Worm (Caenorhabditis elegans) whole organism, early embryonic: ENCODE measurements around the gene C16E9.2.

Experiments
- B0310.2 ChIP-seq: sonication (generic microtip); optimal IDR thresholded peaks from 2 replicates; lab custom pipeline; 2016; ENCODE audit warnings: mild to moderate bottlenecking, missing genetic modification characterization, missing compliant biosample characterization
- F13C5.2 ChIP-seq: sonication (generic microtip); optimal IDR thresholded peaks from 2 replicates; lab custom pipeline; 2017; ENCODE audit warnings: mild to moderate bottlenecking, missing genetic modification characterization, inconsistent platforms, missing compliant biosample characterization
- aly-1 ChIP-seq: sonication (generic microtip); optimal IDR thresholded peaks from 2 replicates; lab custom pipeline; 2016; ENCODE audit warnings: missing genetic modification characterization, missing compliant biosample characterization
- ama-1 ChIP-seq: fragments of 150-350 bp; optimal IDR thresholded peaks from 2 replicates; lab custom pipeline; 2014
- ceh-13 ChIP-seq: fragments of 200-800 bp; sonication (Bioruptor generic); optimal IDR thresholded peaks from 2 replicates; lab custom pipeline; 2018; ENCODE audit warnings: mild to moderate bottlenecking, missing genetic modification characterization, missing compliant biosample characterization
- ceh-36 ChIP-seq: sonication (generic microtip); optimal IDR thresholded peaks from 2 replicates; lab custom pipeline; 2016; ENCODE audit warnings: missing genetic modification characterization, inconsistent platforms, missing compliant biosample characterization
- ets-7 ChIP-seq: sonication (generic microtip); optimal IDR thresholded peaks from 2 replicates; lab custom pipeline; 2016; ENCODE audit warnings: missing genotype, missing genetic modification characterization, missing compliant biosample characterization
- flt-1 ChIP-seq: fragments of 200-800 bp; sonication (Bioruptor generic); IDR thresholded peaks from 2 replicates; pipeline ENCODE4 v1.3.6; 2022; ENCODE audit warnings: missing genetic modification characterization, missing compliant biosample characterization
- hmbx-1 ChIP-seq: sonication (generic microtip); optimal IDR thresholded peaks from 2 replicates; lab custom pipeline; 2016; ENCODE audit warnings: mild to moderate bottlenecking, missing genetic modification characterization, missing compliant biosample characterization
- hmg-4 ChIP-seq: fragments of 200-800 bp; sonication (Bioruptor generic); optimal IDR thresholded peaks from 2 replicates; lab custom pipeline; 2018; ENCODE audit warnings: mild to moderate bottlenecking, missing genetic modification characterization, missing compliant biosample characterization
- hnd-1 ChIP-seq: sonication (generic microtip); optimal IDR thresholded peaks from 2 replicates; lab custom pipeline; 2016; ENCODE audit warnings: missing genetic modification characterization, missing compliant biosample characterization
- pes-1 ChIP-seq: fragments of 200-800 bp; sonication (Bioruptor generic); IDR thresholded peaks from 2 replicates; pipeline ENCODE4 v1.3.6; 2022; ENCODE audit warnings: missing genetic modification reagents, missing genetic modification characterization, missing compliant biosample characterization
- scrt-1 ChIP-seq: fragments of 200-800 bp; sonication (Bioruptor generic); IDR thresholded peaks from 2 replicates; pipeline ENCODE4 v1.3.6; 2022; ENCODE audit warnings: missing genetic modification characterization, missing compliant biosample characterization
- sea-1 ChIP-seq: fragments of 200-800 bp; sonication (Bioruptor generic); conservative IDR thresholded peaks from 2 replicates; pipeline ENCODE4 v1.3.6; 2022; ENCODE audit warnings: missing genetic modification characterization, missing compliant biosample characterization
- tbx-11 ChIP-seq: fragments of 200-800 bp; sonication (Bioruptor generic); IDR thresholded peaks from 2 replicates; pipeline ENCODE4 v1.3.6; 2022; ENCODE audit warnings: missing genetic modification characterization, missing compliant biosample characterization
- tbx-37 ChIP-seq: fragments of 200-800 bp; sonication (Bioruptor generic); conservative IDR thresholded peaks from 2 replicates; pipeline ENCODE4 v1.3.6; 2022; ENCODE audit warnings: missing genetic modification reagents, missing genetic modification characterization, missing compliant biosample characterization
- tra-4 ChIP-seq: sonication (generic microtip); optimal IDR thresholded peaks from 2 replicates; lab custom pipeline; 2017; ENCODE audit warnings: missing genetic modification characterization, missing compliant biosample characterization

Gene C16E9.2

ce11 chrX:6902958-6903357 lies 32.6 kb upstream of the C16E9.2 start:
- TF ChIP-seq tbx-37 (GFP tag; lab: Robert Waterston, UW) = peak; percentile 80
- peak; percentile 83 for TF ChIP-seq tbx-11 (GFP tag; lab: Robert Waterston, UW)
- peak; percentile 86 for TF ChIP-seq pes-1 (GFP tag; lab: Robert Waterston, UW)
- TF ChIP-seq B0310.2 (tag; lab: Kevin White, UChicago) = no peak
- TF ChIP-seq aly-1 (tag; lab: Kevin White, UChicago) = peak; percentile 76
- peak; percentile 71 for TF ChIP-seq flt-1 (GFP tag; lab: Robert Waterston, UW)
- peak; percentile 67 for TF ChIP-seq hnd-1 (tag; lab: Kevin White, UChicago)
- peak; percentile 49 for TF ChIP-seq ceh-36 (tag; lab: Kevin White, UChicago)
- peak; percentile 84; the same call in 1 of the 2 replicates for TF ChIP-seq scrt-1 (GFP tag; lab: Robert Waterston, UW)
- TF ChIP-seq ceh-13 (GFP tag; lab: Kevin White, UChicago) = peak; percentile 54
- no peak for TF ChIP-seq tra-4 (tag; lab: Kevin White, UChicago)
- peak; percentile 5 for TF ChIP-seq ets-7 (tag; lab: Kevin White, UChicago)
- peak; percentile 61 for TF ChIP-seq F13C5.2
- no peak for TF ChIP-seq ama-1
- TF ChIP-seq sea-1 (GFP tag; lab: Robert Waterston, UW) = peak; percentile 76; the same call in 1 of the 2 replicates
- TF ChIP-seq hmg-4 (GFP tag; lab: Kevin White, UChicago) = peak; percentile 76
- TF ChIP-seq hmbx-1 (tag; lab: Kevin White, UChicago) = no peak

DNA sequence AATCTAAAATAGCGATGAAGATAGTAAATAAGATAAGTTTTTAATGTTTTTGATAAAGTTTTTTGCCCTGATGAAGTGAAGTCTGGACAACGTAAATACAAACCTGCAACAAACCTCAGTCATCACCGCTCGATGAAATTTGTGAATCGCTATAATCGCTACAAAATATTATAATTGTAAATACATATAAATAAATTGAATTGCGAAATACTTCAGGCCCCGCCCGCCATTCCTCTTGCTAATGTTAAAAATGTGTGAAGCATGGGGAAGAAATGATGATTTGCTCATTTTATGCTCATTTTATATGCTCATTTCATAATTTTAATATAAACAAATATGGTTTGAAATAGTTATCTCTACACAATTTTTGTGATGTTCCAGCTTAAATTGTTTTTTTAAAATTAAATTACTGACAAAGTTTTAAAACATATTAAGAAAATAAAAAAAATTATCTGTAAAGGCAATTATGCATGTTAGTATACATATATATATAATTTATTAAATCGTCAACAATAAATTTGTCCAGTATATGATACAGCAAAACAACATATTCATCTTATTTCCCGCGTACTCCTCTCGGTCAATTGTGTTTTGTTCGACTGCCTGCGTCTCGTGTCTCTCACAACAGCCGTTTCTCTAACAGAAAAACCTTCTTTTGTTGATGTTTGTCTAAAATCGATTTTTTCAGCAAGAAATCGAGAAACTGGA lies 31.3 kb upstream of the C16E9.2 start, which contains the start of gene sid-5:
Gene sid-5 (plus strand): TSS at position 658 of the 708 bp plus-strand sequence.
- TF ChIP-seq flt-1 (GFP tag; lab: Robert Waterston, UW) = no peak
- TF ChIP-seq pes-1 (GFP tag; lab: Robert Waterston, UW) = no peak
- no peak for TF ChIP-seq ets-7 (tag; lab: Kevin White, UChicago)
- no peak for TF ChIP-seq ceh-36 (tag; lab: Kevin White, UChicago)
- no peak for TF ChIP-seq tra-4 (tag; lab: Kevin White, UChicago)
- no peak for TF ChIP-seq tbx-37 (GFP tag; lab: Robert Waterston, UW)
- no peak for TF ChIP-seq sea-1 (GFP tag; lab: Robert Waterston, UW)
- TF ChIP-seq hmbx-1 (tag; lab: Kevin White, UChicago) = no peak
- no peak for TF ChIP-seq F13C5.2
- no peak for TF ChIP-seq ama-1
- TF ChIP-seq B0310.2 (tag; lab: Kevin White, UChicago) = no peak
- TF ChIP-seq aly-1 (tag; lab: Kevin White, UChicago) = no peak
- TF ChIP-seq hmg-4 (GFP tag; lab: Kevin White, UChicago) = no peak
- no peak for TF ChIP-seq hnd-1 (tag; lab: Kevin White, UChicago)
- TF ChIP-seq scrt-1 (GFP tag; lab: Robert Waterston, UW) = no peak
- TF ChIP-seq ceh-13 (GFP tag; lab: Kevin White, UChicago) = no peak
- no peak for TF ChIP-seq tbx-11 (GFP tag; lab: Robert Waterston, UW)

DNA sequence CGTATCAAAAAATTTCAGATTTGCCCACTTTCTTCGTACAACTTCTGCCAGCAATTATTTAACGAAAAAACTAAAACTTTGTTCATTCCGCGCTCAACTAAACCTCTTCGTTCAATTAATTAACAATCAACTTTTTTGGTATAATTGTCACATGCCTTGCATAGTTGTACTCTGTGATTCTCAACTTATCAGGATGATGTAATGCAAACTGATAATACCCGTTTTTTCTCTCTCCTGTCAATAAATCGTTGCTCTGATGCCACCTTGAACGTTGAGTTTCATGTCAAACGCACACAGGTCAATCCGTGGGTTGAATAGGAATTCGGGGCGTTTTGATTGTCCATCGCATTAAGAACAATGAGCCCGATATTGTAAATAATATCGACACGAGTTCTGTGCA lies 29.9 kb upstream of the C16E9.2 start:
- TF ChIP-seq F13C5.2 (no peak), hmbx-1 (tag; lab: Kevin White, UChicago) (no peak), ets-7 (tag; lab: Kevin White, UChicago) (no peak), ama-1 (no peak), pes-1 (GFP tag; lab: Robert Waterston, UW) (no peak), hmg-4 (GFP tag; lab: Kevin White, UChicago) (no peak), tbx-11 (GFP tag; lab: Robert Waterston, UW) (no peak), scrt-1 (GFP tag; lab: Robert Waterston, UW) (no peak)

DNA sequence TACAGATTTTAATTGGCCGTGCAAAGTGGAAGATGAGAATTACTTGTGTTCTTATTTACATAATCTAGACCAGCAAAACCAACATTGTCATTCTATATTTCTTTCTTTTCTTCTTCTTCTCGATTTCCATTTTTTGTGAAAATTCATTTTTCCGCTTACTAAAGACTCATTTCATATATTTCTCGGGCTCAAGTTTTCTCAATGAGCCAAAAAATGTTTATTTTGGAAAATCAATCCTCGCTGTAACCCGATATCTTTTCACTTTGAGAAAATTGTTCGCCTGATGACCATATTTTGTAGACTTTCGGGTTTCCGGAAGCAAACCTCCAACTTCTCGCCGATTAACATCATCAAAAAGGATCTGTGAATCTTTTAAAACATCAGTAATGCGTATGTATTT lies 21.5 kb upstream of the C16E9.2 start, which contains the start of gene nhx-4:
Gene nhx-4 (plus strand): TSS at position 301 of the 400 bp plus-strand sequence.
- no peak for TF ChIP-seq tbx-11 (GFP tag; lab: Robert Waterston, UW)

- TF ChIP-seq tbx-11 (GFP tag; lab: Robert Waterston, UW) (no peak), aly-1 (tag; lab: Kevin White, UChicago) (no peak), ets-7 (tag; lab: Kevin White, UChicago) (no peak), pes-1 (GFP tag; lab: Robert Waterston, UW) (no peak)
These were observed 20.3 kb upstream of the C16E9.2 start for ce11 chrX:6915279-6915678.

DNA sequence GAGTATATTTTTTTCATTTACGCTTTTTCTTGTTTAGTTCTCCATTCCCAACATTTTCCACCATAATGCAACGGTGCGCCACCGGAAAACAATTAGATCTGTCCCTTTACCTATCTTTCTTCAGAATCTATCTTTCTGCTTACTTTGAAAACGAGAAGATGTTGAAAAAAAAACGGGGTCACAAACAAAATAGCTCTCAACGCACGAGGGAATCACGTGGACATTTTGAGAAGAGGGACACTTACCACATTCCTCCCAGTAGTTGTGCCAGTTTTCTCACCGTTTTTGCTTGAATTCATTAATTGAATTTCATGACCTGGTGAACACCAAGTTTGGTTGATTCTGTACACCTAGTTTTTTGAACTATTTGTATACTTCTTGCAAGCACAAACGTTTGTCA lies 19.4 kb upstream of the C16E9.2 start:
- TF ChIP-seq aly-1 (tag; lab: Kevin White, UChicago) (no peak), B0310.2 (tag; lab: Kevin White, UChicago) (no peak), flt-1 (GFP tag; lab: Robert Waterston, UW) (no peak), sea-1 (GFP tag; lab: Robert Waterston, UW) (no peak), tbx-37 (GFP tag; lab: Robert Waterston, UW) (no peak), ceh-13 (GFP tag; lab: Kevin White, UChicago) (no peak), ceh-36 (tag; lab: Kevin White, UChicago) (no peak)

DNA sequence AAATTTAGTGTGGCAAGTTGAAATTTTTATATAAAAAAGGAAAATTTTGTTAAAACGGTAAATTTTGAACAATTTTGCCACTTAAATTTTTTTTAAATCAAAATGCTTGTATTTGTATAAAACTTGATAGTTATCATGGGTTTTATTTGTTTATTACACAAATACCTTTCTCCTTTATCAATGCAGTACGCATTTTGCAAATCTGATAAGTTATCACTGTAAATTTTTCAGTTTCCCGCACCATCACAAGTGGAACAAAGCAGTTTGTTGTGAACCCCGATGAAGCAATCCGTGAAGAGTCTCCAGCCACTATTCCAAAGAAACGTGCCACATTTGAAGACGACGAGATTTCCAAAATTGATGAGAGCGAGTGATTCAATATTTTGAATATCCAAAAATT lies 15.4 kb upstream of the C16E9.2 start:
- TF ChIP-seq aly-1 (tag; lab: Kevin White, UChicago) = no peak
- TF ChIP-seq tra-4 (tag; lab: Kevin White, UChicago) = no peak
- no peak for TF ChIP-seq tbx-37 (GFP tag; lab: Robert Waterston, UW)
- TF ChIP-seq hnd-1 (tag; lab: Kevin White, UChicago) = no peak
- no peak for TF ChIP-seq ceh-13 (GFP tag; lab: Kevin White, UChicago)
- TF ChIP-seq sea-1 (GFP tag; lab: Robert Waterston, UW) = no peak
- no peak for TF ChIP-seq ama-1
- no peak for TF ChIP-seq pes-1 (GFP tag; lab: Robert Waterston, UW)
- TF ChIP-seq scrt-1 (GFP tag; lab: Robert Waterston, UW) = no peak
- no peak for TF ChIP-seq hmbx-1 (tag; lab: Kevin White, UChicago)
- TF ChIP-seq F13C5.2 = no peak
- TF ChIP-seq tbx-11 (GFP tag; lab: Robert Waterston, UW) = no peak
